Fruit fly (Drosophila melanogaster) whole organism, wandering third instar larva: ENCODE data around the gene msi.

Experiments
- Abd-B ChIP-seq: fragments of >200 bp; optimal IDR thresholded peaks from 2 replicates; lab custom pipeline; 2017; ENCODE audit warnings: missing biosample characterization, missing genetic modification characterization
- CG32264 ChIP-seq: fragments of 200-800 bp; sonication (Bioruptor generic); optimal IDR thresholded peaks from 2 replicates; lab custom pipeline; 2016; ENCODE audit warnings: missing biosample characterization, missing genetic modification characterization
- Dif ChIP-seq: fragments of 200-275, 200-300 bp; sonication (Bioruptor generic); optimal IDR thresholded peaks from 2 replicates; lab custom pipeline; 2018; ENCODE audit warnings: missing biosample characterization, missing genetic modification characterization; ENCODE audit not compliant: partially characterized antibody
- Hnf4 ChIP-seq: fragments of 200-800 bp; sonication (Bioruptor generic); optimal IDR thresholded peaks from 2 replicates; lab custom pipeline; 2016; ENCODE audit warnings: missing biosample characterization, mild to moderate bottlenecking, missing genetic modification characterization
- Jra ChIP-seq: sonication (Bioruptor generic); optimal IDR thresholded peaks from 2 replicates; lab custom pipeline; 2016; ENCODE audit warnings: missing biosample characterization, missing genetic modification characterization
- Mio ChIP-seq: sonication (Bioruptor generic); optimal IDR thresholded peaks from 2 replicates; lab custom pipeline; 2016; ENCODE audit warnings: missing biosample characterization, missing genetic modification characterization
- N ChIP-seq: fragments of >200 bp; optimal IDR thresholded peaks from 2 replicates; lab custom pipeline; 2018; ENCODE audit warnings: missing biosample characterization, missing external identifiers, missing genetic modification characterization
- br ChIP-seq: fragments of 200-800 bp; sonication (Bioruptor generic); optimal IDR thresholded peaks from 2 replicates; lab custom pipeline; 2016; ENCODE audit warnings: missing biosample characterization, missing genetic modification characterization
- dmrt93B ChIP-seq: fragments of 200-800 bp; sonication (Bioruptor generic); optimal IDR thresholded peaks from 2 replicates; lab custom pipeline; 2018; ENCODE audit warnings: missing biosample characterization, mild to moderate bottlenecking, missing genetic modification characterization
- dsf ChIP-seq: sonication (Bioruptor generic); optimal IDR thresholded peaks from 2 replicates; lab custom pipeline; 2016; ENCODE audit warnings: missing biosample characterization, missing genetic modification characterization, borderline replicate concordance
- h ChIP-seq: fragments of 200-800 bp; sonication (Bioruptor generic); optimal IDR thresholded peaks from 3 replicates; lab custom pipeline; 2016; ENCODE audit warnings: missing biosample characterization, mild to moderate bottlenecking, missing genetic modification characterization
- pan ChIP-seq: fragments of >200 bp; optimal IDR thresholded peaks from 2 replicates; lab custom pipeline; 2017
- rgr ChIP-seq: fragments of 200-800 bp; sonication (Bioruptor generic); optimal IDR thresholded peaks from 3 replicates; lab custom pipeline; 2016; ENCODE audit warnings: missing biosample characterization, mild to moderate bottlenecking, missing genetic modification characterization
- sv ChIP-seq: fragments of 200-800 bp; sonication (Bioruptor generic); optimal IDR thresholded peaks from 3 replicates; lab custom pipeline; 2016; ENCODE audit warnings: missing biosample characterization, missing genetic modification characterization

DNA sequence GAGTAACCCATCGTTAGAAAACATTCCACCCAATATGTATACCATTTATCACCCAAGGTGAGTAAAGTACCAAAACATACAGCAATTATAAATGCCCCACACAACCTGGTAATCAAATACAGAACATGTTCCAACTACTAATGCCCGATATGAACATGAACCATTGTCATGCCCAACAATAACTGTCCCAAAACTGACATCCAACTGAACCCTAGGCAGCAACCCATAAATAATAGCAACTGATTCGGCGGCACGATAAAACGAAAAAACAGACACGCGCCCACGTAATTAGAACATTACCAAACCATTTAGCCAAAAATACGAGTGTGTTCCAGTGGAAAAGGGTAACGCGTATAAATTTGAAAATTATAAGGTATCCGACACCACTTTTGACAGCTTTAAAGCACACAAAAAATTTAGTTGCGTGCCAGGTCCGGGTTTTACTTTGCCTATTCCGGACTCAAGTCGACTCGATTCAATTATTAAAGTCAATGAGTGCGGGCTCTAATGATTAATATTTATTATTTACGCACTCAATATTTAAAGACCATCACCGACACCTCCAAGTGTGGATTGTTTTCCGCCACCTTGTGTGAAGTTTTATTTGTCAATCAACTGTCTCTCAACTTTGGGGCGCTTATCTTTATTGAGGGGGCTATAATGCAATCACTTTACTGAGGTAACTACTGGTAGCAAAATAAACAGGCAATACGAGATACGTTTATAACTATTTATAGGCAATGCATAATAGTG is 27.8 kb downstream of the msi start:
- no peak for TF ChIP-seq dmrt93B
- TF ChIP-seq sv: no peak
- no peak for TF ChIP-seq CG32264 (GFP tag; lab: Kevin White, UChicago)
- no peak for TF ChIP-seq Abd-B (GFP tag; lab: Kevin White, UChicago)
- no peak for TF ChIP-seq pan (lab: Kevin White, UChicago)
- no peak for TF ChIP-seq Mio (GFP tag; lab: Kevin White, UChicago)
- no peak for TF ChIP-seq dsf
- TF ChIP-seq h (GFP tag; lab: Kevin White, UChicago): no peak
- no peak for TF ChIP-seq Jra (GFP tag; lab: Kevin White, UChicago)
- no peak for TF ChIP-seq br (GFP tag; lab: Kevin White, UChicago)
- no peak for TF ChIP-seq rgr (GFP tag; lab: Kevin White, UChicago)
- TF ChIP-seq N (GFP tag; lab: Kevin White, UChicago): no peak
- TF ChIP-seq Hnf4: no peak
- TF ChIP-seq Dif (GFP tag; lab: Kevin White, UChicago): no peak
